Worm (Caenorhabditis elegans) whole organism, L4 larva: ENCODE measurements around the gene C18H2.5.

ENCODE experiments used
- D1046.2 ChIP-seq: fragments of 200-800 bp; sonication (Bioruptor generic); IDR thresholded peaks from 2 replicates; pipeline ENCODE4 v1.3.6; 2022; ENCODE audit warnings: missing genetic modification characterization, missing compliant biosample characterization
- F26F4.8 ChIP-seq: fragments of 200-800 bp; sonication (Bioruptor generic); conservative IDR thresholded peaks from 2 replicates; pipeline ENCODE4 v1.3.6; 2022; ENCODE audit warnings: missing genetic modification characterization, missing compliant biosample characterization
- F37D6.2 ChIP-seq: sonication (generic microtip); optimal IDR thresholded peaks from 2 replicates; lab custom pipeline; 2016; ENCODE audit warnings: mild to moderate bottlenecking, missing genetic modification characterization, missing compliant biosample characterization
- F44E2.7 ChIP-seq: fragments of 200-800 bp; sonication (Bioruptor generic); IDR thresholded peaks from 2 replicates; pipeline ENCODE4 v2.1.2; 2022; ENCODE audit warnings: missing genetic modification characterization, missing compliant biosample characterization
- F49E8.2 ChIP-seq: sonication (generic microtip); optimal IDR thresholded peaks from 2 replicates; lab custom pipeline; 2016; ENCODE audit warnings: missing compliant biosample characterization, mild to moderate bottlenecking, missing genetic modification characterization, borderline replicate concordance
- Y48G9A.11 ChIP-seq: fragments of 200-800 bp; sonication (Bioruptor generic); IDR thresholded peaks from 2 replicates; pipeline ENCODE4 v1.3.6; 2022; ENCODE audit warnings: missing genetic modification reagents, missing genetic modification characterization, missing compliant biosample characterization
- ceh-20 ChIP-seq: fragments of 200-800 bp; sonication (Bioruptor generic); IDR thresholded peaks from 2 replicates; pipeline ENCODE4 v1.3.6; 2022; ENCODE audit warnings: missing genetic modification reagents, missing genetic modification characterization, missing compliant biosample characterization
- ceh-28 ChIP-seq: fragments of 150-350 bp; optimal IDR thresholded peaks from 2 replicates; lab custom pipeline; 2014; ENCODE audit warnings: missing biosample characterization, missing genetic modification reagents, missing genetic modification characterization
- ceh-32 ChIP-seq: sonication (generic microtip); optimal IDR thresholded peaks from 2 replicates; lab custom pipeline; 2016; ENCODE audit warnings: mild to moderate bottlenecking, missing genetic modification characterization, missing compliant biosample characterization; ENCODE audit not compliant: poor library complexity
- ceh-44 ChIP-seq: fragments of 200-800 bp; sonication (Bioruptor generic); IDR thresholded peaks from 2 replicates; pipeline ENCODE4 v1.3.6; 2022; ENCODE audit warnings: missing genetic modification reagents, missing genetic modification characterization, missing compliant biosample characterization
- ceh-62 ChIP-seq: sonication (generic microtip); optimal IDR thresholded peaks from 2 replicates; lab custom pipeline; 2017; ENCODE audit warnings: missing biosample characterization, missing genetic modification characterization
- ceh-82 ChIP-seq: sonication (generic microtip); optimal IDR thresholded peaks from 2 replicates; lab custom pipeline; 2017; ENCODE audit warnings: missing biosample characterization, missing genetic modification characterization
- ces-1 ChIP-seq: fragments of 150-350 bp; sonication (generic microtip); optimal IDR thresholded peaks from 4 replicates; lab custom pipeline; 2014; ENCODE audit warnings: missing biosample characterization, missing genetic modification reagents, missing genetic modification characterization
- ctbp-1 ChIP-seq: fragments of 200-800 bp; sonication (Bioruptor generic); IDR thresholded peaks from 2 replicates; pipeline ENCODE4 v1.3.6; 2022; ENCODE audit warnings: missing genetic modification reagents, missing genetic modification characterization, missing compliant biosample characterization
- daf-16 ChIP-seq, 3 experiments: sonication (generic microtip); optimal IDR thresholded peaks; 2 replicates each; lab custom pipeline; 2016 to 2017; ENCODE audit warnings: missing genetic modification characterization in 3 of 3, missing genetic modification reagents in 3 of 3, mild to moderate bottlenecking in 2 of 3, missing compliant biosample characterization in 2 of 3, missing biosample characterization in 1 of 3, moderate library complexity in 1 of 3
- daf-8 ChIP-seq: fragments of 200-800 bp; sonication (Bioruptor generic); IDR thresholded peaks from 2 replicates; pipeline ENCODE4 v1.3.6; 2022; ENCODE audit warnings: missing genetic modification characterization, missing compliant biosample characterization
- dmd-6 ChIP-seq: fragments of 200-800 bp; sonication (Bioruptor generic); IDR thresholded peaks from 2 replicates; pipeline ENCODE4 v1.3.6; 2022; ENCODE audit warnings: missing genetic modification reagents, missing genetic modification characterization, missing compliant biosample characterization
- dmd-9 ChIP-seq: fragments of 200-800 bp; sonication (Bioruptor generic); IDR thresholded peaks from 2 replicates; pipeline ENCODE4 v1.3.6; 2022; ENCODE audit warnings: missing genetic modification reagents, missing genetic modification characterization, missing compliant biosample characterization
- egl-27 ChIP-seq: sonication (generic microtip); optimal IDR thresholded peaks from 3 replicates; lab custom pipeline; 2017; ENCODE audit warnings: missing biosample characterization, missing genetic modification reagents, missing genetic modification characterization
- egl-43 ChIP-seq: fragments of 200-800 bp; sonication (Bioruptor generic); IDR thresholded peaks from 2 replicates; pipeline ENCODE4 v1.3.6; 2022; ENCODE audit warnings: missing genetic modification reagents, missing genetic modification characterization, missing compliant biosample characterization
- fos-1 ChIP-seq: fragments of 150-350 bp; optimal IDR thresholded peaks from 2 replicates; lab custom pipeline; 2014; ENCODE audit warnings: missing biosample characterization, missing genetic modification characterization
- gei-8 ChIP-seq: fragments of 200-800 bp; sonication (Bioruptor generic); optimal IDR thresholded peaks from 2 replicates; lab custom pipeline; 2018; ENCODE audit warnings: mild to moderate bottlenecking, missing genetic modification characterization, missing compliant biosample characterization
- hlh-11 ChIP-seq: fragments of 200-800 bp; sonication (Bioruptor generic); optimal IDR thresholded peaks from 2 replicates; lab custom pipeline; 2018; ENCODE audit warnings: mild to moderate bottlenecking, missing genetic modification characterization, missing compliant biosample characterization
- lin-13 ChIP-seq: fragments of 150-350 bp; optimal IDR thresholded peaks from 2 replicates; lab custom pipeline; 2014; ENCODE audit warnings: missing biosample characterization, missing genetic modification reagents, missing genetic modification characterization
- lin-29 ChIP-seq: fragments of 200-800 bp; sonication (Bioruptor generic); IDR thresholded peaks from 2 replicates; pipeline ENCODE4 v1.3.6; 2022; ENCODE audit warnings: missing genetic modification reagents, missing genetic modification characterization, missing compliant biosample characterization
- lir-3 ChIP-seq: sonication (generic microtip); optimal IDR thresholded peaks from 2 replicates; lab custom pipeline; 2016; ENCODE audit warnings: mild to moderate bottlenecking, missing genetic modification characterization, missing compliant biosample characterization
- lsy-2 ChIP-seq, 2 experiments: fragments of 150-350 bp in 1 of 2; sonication (generic microtip) in 1 of 2; optimal IDR thresholded peaks; 2 replicates each; lab custom pipeline; 2014 to 2017; ENCODE audit warnings: missing biosample characterization in 2 of 2, missing genetic modification characterization in 2 of 2
- madf-9 ChIP-seq: fragments of 200-800 bp; sonication (Bioruptor generic); conservative IDR thresholded peaks from 2 replicates; pipeline ENCODE4 v1.3.6; 2022; ENCODE audit warnings: missing genetic modification reagents, missing genetic modification characterization, missing compliant biosample characterization
- mdl-1 ChIP-seq, 2 experiments: fragments of 150-350 bp in 1 of 2; sonication (generic microtip) in 1 of 2; optimal IDR thresholded peaks; 2 replicates each; lab custom pipeline; 2014 to 2017; ENCODE audit warnings: missing biosample characterization in 2 of 2, missing genetic modification characterization in 2 of 2
- mxl-2 ChIP-seq: fragments of 200-800 bp; sonication (Bioruptor generic); conservative IDR thresholded peaks from 2 replicates; pipeline ENCODE4 v1.3.6; 2022; ENCODE audit warnings: missing genetic modification reagents, missing genetic modification characterization, missing compliant biosample characterization
- mxl-3 ChIP-seq: fragments of 200-800 bp; sonication (Bioruptor generic); optimal IDR thresholded peaks from 2 replicates; lab custom pipeline; 2018; ENCODE audit warnings: mild to moderate bottlenecking, missing genetic modification characterization, missing compliant biosample characterization
- nhr-11 ChIP-seq: fragments of 150-350 bp; optimal IDR thresholded peaks from 2 replicates; lab custom pipeline; 2014; ENCODE audit warnings: missing biosample characterization, missing genetic modification characterization
- nhr-111 ChIP-seq: fragments of 200-800 bp; sonication (Bioruptor generic); optimal IDR thresholded peaks from 2 replicates; lab custom pipeline; 2018; ENCODE audit warnings: mild to moderate bottlenecking, missing genetic modification characterization, missing compliant biosample characterization
- nhr-237 ChIP-seq: sonication (generic microtip); optimal IDR thresholded peaks from 2 replicates; lab custom pipeline; 2017; ENCODE audit warnings: missing biosample characterization, missing genetic modification characterization
- nhr-28 ChIP-seq: fragments of 150-350 bp; optimal IDR thresholded peaks from 2 replicates; lab custom pipeline; 2014; ENCODE audit warnings: missing biosample characterization, missing genetic modification characterization
- nhr-76 ChIP-seq: fragments of 150-350 bp; optimal IDR thresholded peaks from 2 replicates; lab custom pipeline; 2014; ENCODE audit warnings: missing biosample characterization, missing genetic modification characterization
- nhr-77 ChIP-seq: fragments of 150-350 bp; optimal IDR thresholded peaks from 2 replicates; lab custom pipeline; 2014; ENCODE audit warnings: missing biosample characterization, missing genetic modification characterization
- rbr-2 ChIP-seq: sonication (generic microtip); optimal IDR thresholded peaks from 2 replicates; lab custom pipeline; 2016; ENCODE audit warnings: missing genotype, missing genetic modification characterization, missing compliant biosample characterization
- saeg-2 ChIP-seq: fragments of 200-800 bp; sonication (Bioruptor generic); IDR thresholded peaks from 2 replicates; pipeline ENCODE4 v1.3.6; 2022; ENCODE audit warnings: missing genetic modification reagents, missing genetic modification characterization, missing compliant biosample characterization
- set-16 ChIP-seq: fragments of 200-800 bp; sonication (Bioruptor generic); IDR thresholded peaks from 2 replicates; pipeline ENCODE4 v1.3.6; 2022; ENCODE audit warnings: missing genetic modification reagents, missing genetic modification characterization, missing compliant biosample characterization
- skn-1 ChIP-seq: fragments of 150-350 bp; optimal IDR thresholded peaks from 2 replicates; lab custom pipeline; 2014; ENCODE audit warnings: missing biosample characterization, missing genetic modification characterization
- snpc-4 ChIP-seq: fragments of 150-350 bp; optimal IDR thresholded peaks from 2 replicates; lab custom pipeline; 2014; ENCODE audit warnings: missing biosample characterization, missing genetic modification characterization
- spr-3 ChIP-seq: fragments of 200-800 bp; sonication (Bioruptor generic); optimal IDR thresholded peaks from 2 replicates; lab custom pipeline; 2018; ENCODE audit warnings: mild to moderate bottlenecking, missing genetic modification characterization, missing compliant biosample characterization
- tra-1 ChIP-seq: fragments of 200-800 bp; sonication (Bioruptor generic); IDR thresholded peaks from 2 replicates; pipeline ENCODE4 v1.3.6; 2022; ENCODE audit warnings: missing genetic modification reagents, missing genetic modification characterization, missing compliant biosample characterization
- unc-62 ChIP-seq, 3 experiments: fragments of 150-350 bp in 1 of 3; sonication (generic microtip); optimal IDR thresholded peaks in 2 of 3; peaks in 1 of 3; 1 replicate in 1 of 3; 2 replicates in 2 of 3; lab custom pipeline; 2014 to 2017; ENCODE audit warnings: missing biosample characterization in 3 of 3, missing genetic modification characterization in 3 of 3, missing genetic modification reagents in 3 of 3, missing genotype in 1 of 3
- zfp-2 ChIP-seq: sonication (generic microtip); optimal IDR thresholded peaks from 2 replicates; lab custom pipeline; 2016; ENCODE audit warnings: mild to moderate bottlenecking, missing genetic modification characterization, missing compliant biosample characterization
- zfp-3 ChIP-seq: fragments of 200-800 bp; sonication (Bioruptor generic); conservative IDR thresholded peaks from 2 replicates; pipeline ENCODE4 v1.3.6; 2022; ENCODE audit warnings: missing genetic modification reagents, missing genetic modification characterization, missing compliant biosample characterization
- zip-11 ChIP-seq: fragments of 200-800 bp; sonication (Bioruptor generic); IDR thresholded peaks from 2 replicates; pipeline ENCODE4 v1.3.6; 2022; ENCODE audit warnings: missing genetic modification characterization, missing compliant biosample characterization

Gene C18H2.5

ce11 chrIII:7730331-7730730 lies 36.2 kb upstream of the C18H2.5 start (continued):
- TF ChIP-seq D1046.2 (GFP tag; lab: Robert Waterston, UW), result no peak
- no peak for TF ChIP-seq fos-1 (tag; lab: Kevin White, UChicago)
- TF ChIP-seq ceh-20, result no peak
- no peak for TF ChIP-seq ceh-28 (tag; lab: Kevin White, UChicago)
- TF ChIP-seq daf-8 (GFP tag; lab: Robert Waterston, UW), result no peak
- no peak for TF ChIP-seq egl-27 (tag; lab: Kevin White, UChicago)
- no peak for TF ChIP-seq F26F4.8 (GFP tag; lab: Robert Waterston, UW)
- TF ChIP-seq mdl-1 (tag; optimal IDR thresholded peaks at IDR 0.05; lab: Kevin White, UChicago), result no peak
- no peak for TF ChIP-seq mxl-2 (GFP tag; lab: Robert Waterston, UW)
- no peak for TF ChIP-seq ceh-82 (tag; lab: Kevin White, UChicago)
- TF ChIP-seq F49E8.2, result no peak
- no peak for TF ChIP-seq nhr-237
- TF ChIP-seq lir-3, result no peak
- no peak for TF ChIP-seq ctbp-1 (GFP tag; lab: Robert Waterston, UW)
- no peak for TF ChIP-seq Y48G9A.11
- no peak for TF ChIP-seq nhr-76 (tag; lab: Kevin White, UChicago)
- TF ChIP-seq ceh-62, result no peak
- TF ChIP-seq mxl-3 (GFP tag; lab: Kevin White, UChicago), result peak; percentile 68
- no peak for TF ChIP-seq ceh-32 (tag; lab: Kevin White, UChicago)
- TF ChIP-seq nhr-77 (tag; lab: Kevin White, UChicago), result peak; percentile 5
- no peak for TF ChIP-seq zfp-2 (tag; lab: Kevin White, UChicago)
- peak; percentile 75 for TF ChIP-seq dmd-6
- TF ChIP-seq ceh-44, result no peak
- no peak for TF ChIP-seq nhr-111
- no peak for TF ChIP-seq saeg-2 (GFP tag; lab: Robert Waterston, UW)
- TF ChIP-seq, all 104 proteins: peak for 17

- peak; percentile 48 for TF ChIP-seq F37D6.2
- TF ChIP-seq dmd-9 (GFP tag; lab: Robert Waterston, UW), result no peak
- TF ChIP-seq lsy-2 (tag; optimal IDR thresholded peaks at IDR 0.05; lab: Kevin White, UChicago), result peak; percentile 62 to 67
- TF ChIP-seq lin-13 (GFP tag; lab: Kevin White, UChicago), result no peak
- TF ChIP-seq skn-1 (tag; lab: Kevin White, UChicago), result no peak
- no peak for TF ChIP-seq F26F4.8 (GFP tag; lab: Robert Waterston, UW)
- TF ChIP-seq ceh-20, result no peak
- no peak for TF ChIP-seq lir-3
- TF ChIP-seq set-16 (GFP tag; lab: Robert Waterston, UW), result peak; percentile 93
- peak; percentile 26 for TF ChIP-seq mxl-3 (GFP tag; lab: Kevin White, UChicago)
- no peak for TF ChIP-seq ces-1
- TF ChIP-seq zip-11 (GFP tag; lab: Robert Waterston, UW), result no peak
- TF ChIP-seq spr-3 (GFP tag; lab: Kevin White, UChicago), result no peak
- peak; percentile 79 for TF ChIP-seq hlh-11 (tag; lab: Kevin White, UChicago)
- TF ChIP-seq tra-1 (GFP tag; lab: Robert Waterston, UW), result no peak; the same call in 1 of the 2 replicates
- no peak for TF ChIP-seq nhr-111
- peak; percentile 49; the same call in 1 of the 2 replicates for TF ChIP-seq egl-43 (GFP tag; lab: Robert Waterston, UW)
- no peak for TF ChIP-seq gei-8
- TF ChIP-seq F44E2.7 (GFP tag; lab: Robert Waterston, UW), result no peak
- TF ChIP-seq snpc-4, result no peak
- TF ChIP-seq rbr-2 (tag; lab: Kevin White, UChicago), result peak; percentile 52
- peak in 1 of 2 experiments; percentile 68 for TF ChIP-seq daf-16 (GFP tag; optimal IDR thresholded peaks at IDR 0.05; lab: Kevin White, UChicago)
- peak; percentile 25 for TF ChIP-seq daf-16 (tag; optimal IDR thresholded peaks at IDR 0.05; lab: Kevin White, UChicago)
- TF ChIP-seq nhr-28 (tag; lab: Kevin White, UChicago), result peak; percentile 69
- no peak for TF ChIP-seq nhr-76 (tag; lab: Kevin White, UChicago)
- no peak for TF ChIP-seq lin-29 (GFP tag; lab: Robert Waterston, UW)
- TF ChIP-seq fos-1 (tag; lab: Kevin White, UChicago), result no peak
- 0 out of 2 replicates have a peak, but pooled peaks have one; percentile 21 for TF ChIP-seq madf-9 (GFP tag; lab: Robert Waterston, UW)
- TF ChIP-seq zfp-3, result 0 out of 2 replicates have a peak, but pooled peaks have one; percentile 47
- TF ChIP-seq nhr-11 (tag; lab: Kevin White, UChicago), result peak; percentile 91
- peak in 1 of 2 experiments; percentile 98 for TF ChIP-seq unc-62 (GFP tag; optimal IDR thresholded peaks at IDR 0.05 in 1 of 2; lab: Kevin White, UChicago)
- TF ChIP-seq unc-62 (tag; optimal IDR thresholded peaks at IDR 0.05; lab: Kevin White, UChicago), result no peak
- TF ChIP-seq ctbp-1 (GFP tag; lab: Robert Waterston, UW), result peak; percentile 73; the same call in 1 of the 2 replicates
- TF ChIP-seq D1046.2 (GFP tag; lab: Robert Waterston, UW), result no peak
Measured at ce11 chrIII:7729534-7730061, 35.4 kb upstream of the C18H2.5 start, which contains the start of gene ZK112.4. Gene ZK112.4, minus strand, starts transcription at chrIII:7730011.
